Worm (Caenorhabditis elegans) whole organism, L4/young adult: ENCODE measurements around the gene F01F1.3.

ENCODE experiments used
- W03F9.2 ChIP-seq: fragments of 150-350 bp; optimal IDR thresholded peaks from 2 replicates; lab custom pipeline; 2014; ENCODE audit warnings: missing biosample characterization, missing genetic modification characterization
- dao-5 ChIP-seq: sonication (generic microtip); optimal IDR thresholded peaks from 2 replicates; lab custom pipeline; 2016; ENCODE audit warnings: missing genotype, missing genetic modification characterization, moderate library complexity, missing compliant biosample characterization
- him-1 ChIP-seq: sonication (generic microtip); optimal IDR thresholded peaks from 2 replicates; lab custom pipeline; 2016; ENCODE audit warnings: missing genotype, missing genetic modification reagents, missing genetic modification characterization, missing compliant biosample characterization

DNA sequence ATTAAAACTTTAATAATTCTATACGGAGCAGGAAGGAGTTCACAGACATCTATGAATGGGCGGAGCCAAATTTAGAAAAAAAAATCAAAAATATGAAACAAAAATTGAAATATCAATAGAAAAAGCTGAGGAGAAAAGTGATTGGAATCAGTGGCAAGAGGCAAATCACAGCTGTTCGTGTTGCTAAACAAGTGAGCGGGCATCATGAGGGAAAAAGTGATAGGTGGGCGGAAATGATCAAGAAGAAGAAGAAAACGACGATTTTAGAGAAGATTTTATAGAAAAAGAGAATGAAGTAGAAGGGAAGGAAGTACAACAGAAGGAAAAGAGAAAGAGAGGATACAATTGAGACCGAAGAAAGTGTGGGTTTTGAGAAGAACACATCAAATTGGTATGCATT lies 26.9 kb downstream of the F01F1.3 start:
- TF ChIP-seq him-1 (tag; lab: Kevin White, UChicago) (no peak), W03F9.2 (no peak), dao-5 (tag; lab: Kevin White, UChicago) (no peak)
